Worm (Caenorhabditis elegans): ENCODE results near the gene ZK632.14.
A peak's percentile ranks its signal among the peaks of the same experiment; 100 is the strongest.

The ZK632.14 gene

ce11 chrIII:9789607-9790073 is 23.6 kb upstream of the ZK632.14 start, which contains the start of gene R10E11.5:
Gene R10E11.5, minus strand, starts transcription at chrIII:9789657.
- TF ChIP-seq nhr-76 (tag; optimal IDR thresholded peaks at IDR 0.05) (no peak), ceh-28 (tag; optimal IDR thresholded peaks at IDR 0.05) (no peak), F37D6.2 (tag; optimal IDR thresholded peaks at IDR 0.05) (no peak), lin-39 (tag; optimal IDR thresholded peaks at IDR 0.05) (no peak), ceh-44 (GFP tag; IDR thresholded peaks at IDR 0.05) (no peak), ceh-20 (GFP tag; IDR thresholded peaks at IDR 0.05) (no peak), lin-13 (GFP tag; optimal IDR thresholded peaks at IDR 0.05) (no peak), daf-16 (GFP tag; optimal IDR thresholded peaks at IDR 0.05) (no peak), daf-16 (tag; optimal IDR thresholded peaks at IDR 0.05) (no peak), php-3 (GFP tag; IDR thresholded peaks at IDR 0.05) (no peak), nhr-28 (tag; optimal IDR thresholded peaks at IDR 0.05) (no peak), F26F4.8 (GFP tag; conservative IDR thresholded peaks at IDR 0.05) (no peak), lir-3 (tag; optimal IDR thresholded peaks at IDR 0.05) (no peak), dmd-6 (GFP tag; IDR thresholded peaks at IDR 0.05) (no peak), tag-97 (GFP tag; IDR thresholded peaks at IDR 0.05) (no peak), tra-1 (GFP tag; IDR thresholded peaks at IDR 0.05) (no peak), duxl-1 (tag; optimal IDR thresholded peaks at IDR 0.05; ENCODE audit: poor library complexity) (no peak), gei-8 (GFP tag; optimal IDR thresholded peaks at IDR 0.05) (no peak), lin-15B (tag; optimal IDR thresholded peaks at IDR 0.05) (no peak)

DNA sequence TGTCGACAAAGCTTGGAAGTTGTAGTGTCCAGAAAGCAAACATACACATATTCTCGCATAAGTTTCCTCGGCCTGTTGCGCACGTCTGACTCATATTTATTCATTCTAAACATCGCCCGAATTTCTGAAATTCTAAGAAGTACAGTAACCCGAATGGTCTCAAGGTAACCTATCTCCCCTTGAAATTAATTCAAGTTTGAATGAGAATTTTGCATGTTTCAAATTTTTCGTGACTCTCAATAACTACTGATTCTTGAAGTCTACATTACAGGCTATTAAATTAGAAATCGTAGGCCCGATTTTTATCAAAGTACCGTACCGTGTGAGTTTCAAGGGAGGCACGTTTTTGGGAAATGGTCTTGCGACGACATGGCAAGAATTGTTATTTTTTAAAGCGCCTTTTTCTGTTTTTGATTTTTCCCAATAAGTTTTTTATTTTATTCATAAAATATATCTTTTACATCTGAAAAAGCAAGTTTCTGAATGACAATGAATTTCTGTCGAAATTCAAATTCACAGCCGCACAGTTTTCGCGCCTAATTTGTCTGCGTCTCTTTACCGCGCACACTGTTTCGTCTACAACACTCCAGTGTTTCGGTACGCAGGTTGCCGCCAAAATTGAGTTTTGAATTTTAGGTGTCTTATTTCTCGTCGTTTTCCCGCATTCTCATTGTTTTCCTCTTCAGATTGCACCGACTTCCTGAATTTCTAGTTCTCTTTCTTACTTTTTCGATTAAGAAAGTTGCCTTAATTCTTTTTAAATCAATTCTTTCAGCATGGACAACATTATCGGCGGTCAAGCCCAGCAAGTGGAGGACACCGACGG is 19.4 kb upstream of the ZK632.14 start, which contains the start of the genes R10E11.9 and mcm-6:
R10E11.9 (minus strand) TSS at position 51 of the 826 bp plus-strand sequence.
mcm-6 (plus strand) TSS at position 776 of the 826 bp plus-strand sequence.
- no peak for TF ChIP-seq zag-1 (tag; optimal IDR thresholded peaks at IDR 0.05)
- TF ChIP-seq tag-97 (GFP tag; IDR thresholded peaks at IDR 0.05) = no peak
- no peak for TF ChIP-seq dmd-6 (GFP tag; IDR thresholded peaks at IDR 0.05)
- TF ChIP-seq Y48G9A.11 (GFP tag; IDR thresholded peaks at IDR 0.05) = no peak
- no peak for TF ChIP-seq spr-1 (tag; optimal IDR thresholded peaks at IDR 0.05)
- peak; percentile 62 for TF ChIP-seq unc-130 (GFP tag; optimal IDR thresholded peaks at IDR 0.05)
- TF ChIP-seq dpl-1 (GFP tag; optimal IDR thresholded peaks at IDR 0.05) = peak; percentile 79
- no peak for TF ChIP-seq lin-38 (GFP tag; IDR thresholded peaks at IDR 0.05)
- no peak for TF ChIP-seq ces-1 (GFP tag; optimal IDR thresholded peaks at IDR 0.05)
- peak in 1 of 2 experiments; percentile 11 for TF ChIP-seq unc-62 (GFP tag; optimal IDR thresholded peaks at IDR 0.05 in 1 of 2)
- TF ChIP-seq unc-62 (tag; optimal IDR thresholded peaks at IDR 0.05) = no peak
- TF ChIP-seq madf-5 (GFP tag; IDR thresholded peaks at IDR 0.05) = no peak
- no peak for TF ChIP-seq nhr-237 (tag; optimal IDR thresholded peaks at IDR 0.05)
- TF ChIP-seq D1046.2 (GFP tag; IDR thresholded peaks at IDR 0.05) = no peak
- TF ChIP-seq T20F7.1 (GFP tag; optimal IDR thresholded peaks at IDR 0.05) = no peak
- TF ChIP-seq nhr-25 (tag; optimal IDR thresholded peaks at IDR 0.05; ENCODE audit: borderline replicate concordance, insufficient read depth) = no peak
- no peak for TF ChIP-seq snpc-4 (tag; optimal IDR thresholded peaks at IDR 0.05)
- no peak for TF ChIP-seq arid-1 (GFP tag; conservative IDR thresholded peaks at IDR 0.05)
- TF ChIP-seq nhr-102 (tag; optimal IDR thresholded peaks at IDR 0.05) = no peak
- no peak for TF ChIP-seq mdt-29 (GFP tag; IDR thresholded peaks at IDR 0.05)
- TF ChIP-seq dmd-9 (GFP tag; IDR thresholded peaks at IDR 0.05) = no peak
- TF ChIP-seq nhr-10 (tag; optimal IDR thresholded peaks at IDR 0.05) = no peak
- TF ChIP-seq daf-16 (GFP tag; optimal IDR thresholded peaks at IDR 0.05) = no peak
- peak; percentile 23 for TF ChIP-seq daf-16 (tag; optimal IDR thresholded peaks at IDR 0.05)
- no peak for TF ChIP-seq nhr-41 (GFP tag; IDR thresholded peaks at IDR 0.05)
- TF ChIP-seq egl-43 (GFP tag; IDR thresholded peaks at IDR 0.05) = no peak
- TF ChIP-seq zfp-2 (tag; optimal IDR thresholded peaks at IDR 0.05) = no peak
- TF ChIP-seq daf-8 (GFP tag; IDR thresholded peaks at IDR 0.05) = no peak
- TF ChIP-seq mxl-3 (GFP tag; optimal IDR thresholded peaks at IDR 0.05) = no peak
- no peak for TF ChIP-seq spr-3 (GFP tag; optimal IDR thresholded peaks at IDR 0.05)
- TF ChIP-seq pha-4 (GFP tag; IDR thresholded peaks at IDR 0.05) = no peak
- TF ChIP-seq pha-4 (tag; optimal IDR thresholded peaks at IDR 0.05) = no peak
- peak; percentile 70 for TF ChIP-seq nhr-28 (tag; optimal IDR thresholded peaks at IDR 0.05)
- no peak for TF ChIP-seq ztf-7 (tag; optimal IDR thresholded peaks at IDR 0.05)
- TF ChIP-seq zfp-3 (GFP tag; conservative IDR thresholded peaks at IDR 0.05) = no peak

All from whole organism, L4 larva.